Fruit fly (Drosophila melanogaster): Measurements from ENCODE around the gene Tl.

Tl gene

dm6 chr3R:26875544-26876027 is 76.7 kb downstream of the Tl start, which contains the start of gene Rb97D (continued):
- no peak for TF ChIP-seq CG8281 (tag; optimal IDR thresholded peaks at IDR 0.05)
- peak; percentile 47 for TF ChIP-seq Dad (GFP tag; optimal IDR thresholded peaks at IDR 0.05)
- TF ChIP-seq CG1792 (GFP tag; optimal IDR thresholded peaks at IDR 0.05), result peak; percentile 45
- peak; percentile 85 for TF ChIP-seq CG2120 (GFP tag; optimal IDR thresholded peaks at IDR 0.05)
- no peak for TF ChIP-seq sima (GFP tag; optimal IDR thresholded peaks at IDR 0.05)
- TF ChIP-seq pho (GFP tag; optimal IDR thresholded peaks at IDR 0.05), result peak; percentile 58
- peak; percentile 75 for TF ChIP-seq HLH54F (GFP tag; optimal IDR thresholded peaks at IDR 0.05)
- peak; percentile 66 for TF ChIP-seq her (GFP tag; optimal IDR thresholded peaks at IDR 0.05)
- TF ChIP-seq CG15073 (GFP tag; optimal IDR thresholded peaks at IDR 0.05), result no peak
- TF ChIP-seq tx (GFP tag; optimal IDR thresholded peaks at IDR 0.05), result peak; percentile 48
- peak; percentile 63 for TF ChIP-seq CG14441 (GFP tag; IDR thresholded peaks at IDR 0.05)
- peak; percentile 48 for TF ChIP-seq gcm (GFP tag; optimal IDR thresholded peaks at IDR 0.05)
- TF ChIP-seq CG7786 (GFP tag; optimal IDR thresholded peaks at IDR 0.05), result peak; percentile 74
- TF ChIP-seq Ets65A (GFP tag), result peak; percentile 96
- peak; percentile 19 for TF ChIP-seq p53 (GFP tag; optimal IDR thresholded peaks at IDR 0.05)
- peak; percentile 63 for TF ChIP-seq Ssrp (tag; optimal IDR thresholded peaks at IDR 0.05)
- no peak for TF ChIP-seq NK7.1 (GFP tag; optimal IDR thresholded peaks at IDR 0.05)
- TF ChIP-seq CG16779 (GFP tag; IDR thresholded peaks at IDR 0.05), result peak; percentile 39; the same call in 1 of the 2 replicates
- peak; percentile 12 for TF ChIP-seq salm (tag; optimal IDR thresholded peaks at IDR 0.05)
- peak; percentile 50 for TF ChIP-seq E2f2 (GFP tag; IDR thresholded peaks at IDR 0.05)
- TF ChIP-seq Spps (tag; optimal IDR thresholded peaks at IDR 0.05), result peak; percentile 23
- peak; percentile 41; the same call in 1 of the 2 replicates for TF ChIP-seq CG1024 (GFP tag; IDR thresholded peaks at IDR 0.05)
- TF ChIP-seq CG11696 (GFP tag; IDR thresholded peaks at IDR 0.05), result no peak
- peak; percentile 72 for TF ChIP-seq Sry-δ (GFP tag; optimal IDR thresholded peaks at IDR 0.05)
- peak; percentile 13 for TF ChIP-seq Neu2 (GFP tag; optimal IDR thresholded peaks at IDR 0.05; ENCODE audit: borderline replicate concordance)
- peak; percentile 59 for TF ChIP-seq CG8924 (tag; optimal IDR thresholded peaks at IDR 0.05)
- TF ChIP-seq nerfin-2 (GFP tag; IDR thresholded peaks at IDR 0.05; ENCODE audit: partially characterized antibody), result peak; percentile 57
- peak; percentile 8 for TF ChIP-seq Asciz (GFP tag; optimal IDR thresholded peaks at IDR 0.05)
- peak; percentile 88 for TF ChIP-seq knrl (GFP tag; IDR thresholded peaks at IDR 0.05; ENCODE audit: partially characterized antibody)
- peak; percentile 50 for TF ChIP-seq CG17568 (GFP tag; optimal IDR thresholded peaks at IDR 0.05)
- TF ChIP-seq Sox100B (GFP tag; optimal IDR thresholded peaks at IDR 0.05), result peak; percentile 48
- TF ChIP-seq br (optimal IDR thresholded peaks at IDR 0.05), result no peak
- TF ChIP-seq Taf1 (GFP tag; IDR thresholded peaks at IDR 0.05), result 0 out of 2 replicates have a peak, but pooled peaks have one; percentile 37
- TF ChIP-seq Dref (GFP tag; IDR thresholded peaks at IDR 0.05), result peak; percentile 71
- peak; percentile 85 for TF ChIP-seq Rfx (GFP tag; IDR thresholded peaks at IDR 0.05)
- TF ChIP-seq yki (optimal IDR thresholded peaks at IDR 0.05), result no peak
- TF ChIP-seq B-H1 (GFP tag; IDR thresholded peaks at IDR 0.05), result no peak; the same call in 1 of the 3 replicates
- peak; percentile 71 for TF ChIP-seq CG6689 (GFP tag; IDR thresholded peaks at IDR 0.05)
- peak; percentile 79 for TF ChIP-seq Ptx1 (GFP tag; IDR thresholded peaks at IDR 0.05)
- peak; percentile 14; the same call in 1 of the 2 replicates for TF ChIP-seq CG43689 (GFP tag; IDR thresholded peaks at IDR 0.05)
- TF ChIP-seq CG5180 (GFP tag; optimal IDR thresholded peaks at IDR 0.05), result peak; percentile 65
- TF ChIP-seq CG9817 (tag; optimal IDR thresholded peaks at IDR 0.05), result peak; percentile 71
- peak; percentile 31 for TF ChIP-seq ewg (GFP tag; optimal IDR thresholded peaks at IDR 0.05)
- TF ChIP-seq peb (GFP tag; IDR thresholded peaks at IDR 0.05), result peak; percentile 37; the same call in 1 of the 2 replicates
- TF ChIP-seq CG2202 (tag; optimal IDR thresholded peaks at IDR 0.05), result peak; percentile 11
- TF ChIP-seq CG7987 (GFP tag; optimal IDR thresholded peaks at IDR 0.05), result no peak
- peak; percentile 69 for TF ChIP-seq Hmr (GFP tag; optimal IDR thresholded peaks at IDR 0.05)
- TF ChIP-seq Xrp1 (GFP tag; IDR thresholded peaks at IDR 0.05), result peak; percentile 78
- peak; percentile 64 for TF ChIP-seq trem (tag; optimal IDR thresholded peaks at IDR 0.05)
- TF ChIP-seq CG34422 (GFP tag; IDR thresholded peaks at IDR 0.05), result peak; percentile 55; the same call in 2 of the 3 replicates
- peak; percentile 70 for TF ChIP-seq CG6272 (GFP tag; IDR thresholded peaks at IDR 0.05)
